Fruit fly (Drosophila melanogaster) whole organism, prepupa: ENCODE data around the gene CG17472.
A peak's percentile ranks its signal among the peaks of the same experiment; 100 is the strongest.

ENCODE experiments used
- Blimp-1 ChIP-seq: fragments of 200-800 bp; sonication (Bioruptor generic); optimal IDR thresholded peaks from 3 replicates; lab custom pipeline; 2017; ENCODE audit warnings: missing biosample characterization, missing genetic modification characterization, mild to moderate bottlenecking, moderate library complexity, missing genetic modification reagents
- CG10631 ChIP-seq: fragments of 200-800 bp; sonication (Bioruptor generic); optimal IDR thresholded peaks from 2 replicates; lab custom pipeline; 2016; ENCODE audit warnings: missing biosample characterization, missing genetic modification characterization
- CG10669 ChIP-seq: fragments of 200-800 bp; sonication (Bioruptor generic); optimal IDR thresholded peaks from 3 replicates; lab custom pipeline; 2018; ENCODE audit warnings: missing biosample characterization, mild to moderate bottlenecking, missing genetic modification characterization, moderate library complexity
- CG11294 ChIP-seq: fragments of 200-800 bp; sonication (Bioruptor generic); IDR thresholded peaks from 2 replicates; pipeline ENCODE4 v1.3.6; 2022; ENCODE audit warnings: missing biosample characterization, missing genetic modification characterization
- CG11762 ChIP-seq: fragments of 200-800 bp; sonication (Bioruptor generic); optimal IDR thresholded peaks from 3 replicates; lab custom pipeline; 2016; ENCODE audit warnings: missing biosample characterization, missing genetic modification characterization; ENCODE audit not compliant: insufficient read depth
- CG11902 ChIP-seq: fragments of 200-800 bp; sonication (Bioruptor generic); optimal IDR thresholded peaks from 3 replicates; lab custom pipeline; 2016; ENCODE audit warnings: missing biosample characterization, missing genetic modification characterization
- CG15336 ChIP-seq: fragments of 200-800 bp; sonication (Bioruptor generic); IDR thresholded peaks from 2 replicates; pipeline ENCODE4 v1.3.6; 2022; ENCODE audit warnings: missing biosample characterization, missing genetic modification characterization
- CG1621 ChIP-seq: fragments of 200-800 bp; sonication (Bioruptor generic); optimal IDR thresholded peaks from 3 replicates; lab custom pipeline; 2018; ENCODE audit warnings: missing biosample characterization, mild to moderate bottlenecking, missing genetic modification characterization
- CG3032 ChIP-seq: fragments of 200-800 bp; optimal IDR thresholded peaks from 2 replicates; lab custom pipeline; 2019; ENCODE audit warnings: missing biosample characterization, mild to moderate bottlenecking, missing genetic modification characterization, moderate library complexity
- CG31627 ChIP-seq: fragments of 200-800 bp; sonication (Bioruptor generic); optimal IDR thresholded peaks from 3 replicates; lab custom pipeline; 2016; ENCODE audit warnings: missing biosample characterization, missing genetic modification characterization
- CG32006 ChIP-seq: fragments of 200-800 bp; sonication (Bioruptor generic); optimal IDR thresholded peaks from 3 replicates; lab custom pipeline; 2017; ENCODE audit warnings: missing biosample characterization, mild to moderate bottlenecking, missing genetic modification characterization
- CG34406 ChIP-seq: fragments of 200-800 bp; sonication (Bioruptor generic); optimal IDR thresholded peaks from 3 replicates; lab custom pipeline; 2016; ENCODE audit warnings: missing biosample characterization, missing genetic modification characterization
- CG6163 ChIP-seq: fragments of 200-800 bp; sonication (Bioruptor generic); IDR thresholded peaks from 3 replicates; pipeline ENCODE4 v1.3.6; 2022; ENCODE audit warnings: missing biosample characterization, missing genetic modification characterization
- CG6808 ChIP-seq: fragments of 200-800 bp; sonication (Bioruptor generic); optimal IDR thresholded peaks from 3 replicates; lab custom pipeline; 2017; ENCODE audit warnings: missing biosample characterization, missing genetic modification characterization, mild to moderate bottlenecking, moderate library complexity, missing genetic modification reagents
- CG6854 ChIP-seq: fragments of 200-800 bp; sonication (Bioruptor generic); optimal IDR thresholded peaks from 2 replicates; lab custom pipeline; 2017; ENCODE audit warnings: missing biosample characterization, mild to moderate bottlenecking, missing genetic modification characterization
- CG8319 ChIP-seq: fragments of 200-800 bp; sonication (Bioruptor generic); optimal IDR thresholded peaks from 3 replicates; lab custom pipeline; 2016; ENCODE audit warnings: missing biosample characterization, missing genetic modification characterization
- CG8632 ChIP-seq: fragments of 200-800 bp; sonication (Bioruptor generic); optimal IDR thresholded peaks from 3 replicates; lab custom pipeline; 2016; ENCODE audit warnings: missing biosample characterization, missing genetic modification characterization
- Eip93F ChIP-seq: fragments of 200-800 bp; sonication (Bioruptor generic); optimal IDR thresholded peaks from 2 replicates; lab custom pipeline; 2016; ENCODE audit warnings: missing biosample characterization, mild to moderate bottlenecking, missing genetic modification characterization
- Ets21C ChIP-seq: fragments of 200-800 bp; sonication (Bioruptor generic); optimal IDR thresholded peaks from 3 replicates; lab custom pipeline; 2016; ENCODE audit warnings: missing biosample characterization, missing genetic modification characterization
- Ets96B ChIP-seq: fragments of 200-800 bp; optimal IDR thresholded peaks from 2 replicates; lab custom pipeline; 2019; ENCODE audit warnings: missing biosample characterization, mild to moderate bottlenecking, missing genetic modification characterization, moderate library complexity
- Gug ChIP-seq: fragments of 200-800 bp; sonication (Bioruptor generic); IDR thresholded peaks from 2 replicates; pipeline ENCODE4 v1.3.6; 2022; ENCODE audit warnings: missing biosample characterization, missing genetic modification characterization
- Hr39 ChIP-seq: fragments of 200-800 bp; sonication (Bioruptor generic); optimal IDR thresholded peaks from 2 replicates; lab custom pipeline; 2016; ENCODE audit warnings: missing biosample characterization, missing genetic modification characterization
- Lpt ChIP-seq: fragments of 200-800 bp; sonication (Bioruptor generic); optimal IDR thresholded peaks from 3 replicates; lab custom pipeline; 2016; ENCODE audit warnings: missing biosample characterization, missing genetic modification characterization
- OdsH ChIP-seq: fragments of 200-800 bp; sonication (Bioruptor generic); optimal IDR thresholded peaks from 3 replicates; lab custom pipeline; 2016; ENCODE audit warnings: missing biosample characterization, missing genetic modification characterization
- Sox102F ChIP-seq: fragments of 200-800 bp; sonication (Bioruptor generic); optimal IDR thresholded peaks from 2 replicates; lab custom pipeline; 2016; ENCODE audit warnings: missing biosample characterization, mild to moderate bottlenecking, missing genetic modification characterization
- Sox14 ChIP-seq: fragments of 200-800 bp; sonication (Bioruptor generic); optimal IDR thresholded peaks from 3 replicates; lab custom pipeline; 2016; ENCODE audit warnings: missing biosample characterization, missing genetic modification characterization
- Sox15 ChIP-seq: fragments of 200-800 bp; sonication (Bioruptor generic); optimal IDR thresholded peaks from 3 replicates; lab custom pipeline; 2016; ENCODE audit warnings: missing biosample characterization, missing genetic modification characterization
- achi ChIP-seq: fragments of 200-800 bp; sonication (Bioruptor generic); optimal IDR thresholded peaks from 3 replicates; lab custom pipeline; 2016; ENCODE audit warnings: missing biosample characterization, missing genetic modification characterization
- acj6 ChIP-seq: fragments of 200-800 bp; sonication (Bioruptor generic); optimal IDR thresholded peaks from 3 replicates; lab custom pipeline; 2016; ENCODE audit warnings: missing biosample characterization, missing genetic modification characterization
- cyc ChIP-seq: fragments of 200-800 bp; sonication (Bioruptor generic); optimal IDR thresholded peaks from 3 replicates; lab custom pipeline; 2016; ENCODE audit warnings: missing biosample characterization, missing genetic modification characterization
- dac ChIP-seq: fragments of 200-800 bp; sonication (Bioruptor generic); optimal IDR thresholded peaks from 2 replicates; lab custom pipeline; 2017; ENCODE audit warnings: missing biosample characterization, mild to moderate bottlenecking, missing genetic modification characterization
- dsx ChIP-seq: fragments of 200-800 bp; optimal IDR thresholded peaks from 3 replicates; lab custom pipeline; 2019; ENCODE audit warnings: missing biosample characterization, mild to moderate bottlenecking, missing genetic modification characterization, moderate library complexity; ENCODE audit not compliant: poor library complexity, severe bottlenecking
- eg ChIP-seq: fragments of 200-800 bp; sonication (Bioruptor generic); IDR thresholded peaks from 3 replicates; pipeline ENCODE4 v1.3.6; 2022; ENCODE audit warnings: missing biosample characterization, missing genetic modification characterization
- esn ChIP-seq: fragments of 200-800 bp; sonication (Bioruptor generic); optimal IDR thresholded peaks from 2 replicates; lab custom pipeline; 2016; ENCODE audit warnings: missing biosample characterization, mild to moderate bottlenecking, missing genetic modification characterization, moderate library complexity
- fd59A ChIP-seq: fragments of 200-800 bp; sonication (Bioruptor generic); optimal IDR thresholded peaks from 2 replicates; lab custom pipeline; 2017; ENCODE audit warnings: missing biosample characterization, mild to moderate bottlenecking, missing genetic modification characterization, missing genetic modification reagents
- fkh ChIP-seq: fragments of 200-800 bp; sonication (Bioruptor generic); optimal IDR thresholded peaks from 3 replicates; lab custom pipeline; 2017; ENCODE audit warnings: missing biosample characterization, mild to moderate bottlenecking, missing genetic modification characterization, moderate library complexity
- lz ChIP-seq: fragments of 200-800 bp; sonication (Bioruptor generic); optimal IDR thresholded peaks from 3 replicates; lab custom pipeline; 2016; ENCODE audit warnings: missing biosample characterization, missing genetic modification characterization
- net ChIP-seq: fragments of 200-800 bp; sonication (Bioruptor generic); optimal IDR thresholded peaks from 3 replicates; lab custom pipeline; 2016; ENCODE audit warnings: missing biosample characterization, missing genetic modification characterization
- salr ChIP-seq, 2 experiments: fragments of 200-800 bp; sonication (Bioruptor generic); optimal IDR thresholded peaks; 3 replicates each; lab custom pipeline; 2016 to 2018; ENCODE audit warnings: missing biosample characterization in 2 of 2, missing genetic modification characterization in 2 of 2, mild to moderate bottlenecking in 1 of 2
- svp ChIP-seq: fragments of 200-800 bp; sonication (Bioruptor generic); peaks from one replicate; lab custom pipeline; 2016; ENCODE audit warnings: missing biosample characterization, missing genetic modification characterization
- topi ChIP-seq: fragments of 200-800 bp; sonication (Bioruptor generic); optimal IDR thresholded peaks from 3 replicates; lab custom pipeline; 2016; ENCODE audit warnings: missing biosample characterization, missing genetic modification characterization
- vri ChIP-seq: fragments of 200-800 bp; sonication (Bioruptor generic); optimal IDR thresholded peaks from 3 replicates; lab custom pipeline; 2016; ENCODE audit warnings: missing biosample characterization, mild to moderate bottlenecking, missing genetic modification characterization

Gene CG17472

dm6 chr2L:20649891-20650290, 15.6 kb downstream of the CG17472 start, which contains the start of gene CG2611:
TSS of gene CG2611 (plus strand) at chr2L:20650189.
- TF ChIP-seq eg (0 out of 3 replicates have a peak, but pooled peaks have one; percentile 30), CG34406 (GFP tag; lab: Kevin White, UChicago) (no peak), Sox14 (GFP tag; lab: Kevin White, UChicago) (peak; percentile 78), CG11902 (GFP tag; lab: Kevin White, UChicago) (peak; percentile 2), svp (GFP tag; lab: Kevin White, UChicago) (peak; percentile 61), topi (GFP tag; lab: Kevin White, UChicago) (peak; percentile 48), CG31627 (GFP tag; lab: Kevin White, UChicago) (peak; percentile 65), Ets96B (peak; percentile 35), Ets21C (no peak), CG15336 (GFP tag; lab: Robert Waterston, UW) (peak; percentile 35; the same call in 1 of the 2 replicates), Hr39 (peak; percentile 62), acj6 (peak; percentile 53), achi (GFP tag; lab: Kevin White, UChicago) (peak; percentile 48), CG3032 (tag; lab: Kevin White, UChicago) (peak; percentile 41), CG10669 (GFP tag; lab: Kevin White, UChicago) (no peak), cyc (GFP tag; lab: Kevin White, UChicago) (peak; percentile 51), OdsH (GFP tag; lab: Kevin White, UChicago) (no peak), esn (peak; percentile 66), lz (peak; percentile 60), fkh (GFP tag; lab: Kevin White, UChicago) (peak; percentile 96), Eip93F (GFP tag; lab: Kevin White, UChicago) (no peak), CG6163 (peak; percentile 59; the same call in 2 of the 3 replicates)

dm6 chr2L:20656110-20656509, 21.8 kb downstream of the CG17472 start, which contains the start of the genes brun and CG2614:
TSS of gene brun (minus strand) at chr2L:20656178.
TSS of gene CG2614 (plus strand) at chr2L:20656426.
- TF ChIP-seq dsx (GFP tag; lab: Kevin White, UChicago) = no peak
- TF ChIP-seq CG15336 (GFP tag; lab: Robert Waterston, UW) = peak; percentile 43; the same call in 1 of the 2 replicates
- no peak for TF ChIP-seq CG10631 (GFP tag; lab: Kevin White, UChicago)
- no peak for TF ChIP-seq CG8319 (GFP tag; lab: Kevin White, UChicago)
- TF ChIP-seq CG3032 (tag; lab: Kevin White, UChicago) = peak; percentile 52
- TF ChIP-seq Hr39 = peak; percentile 79
- no peak for TF ChIP-seq OdsH (GFP tag; lab: Kevin White, UChicago)
- TF ChIP-seq CG6808 (GFP tag; lab: Kevin White, UChicago) = no peak
- peak; percentile 35 for TF ChIP-seq CG11902 (GFP tag; lab: Kevin White, UChicago)
- TF ChIP-seq CG32006 (GFP tag; lab: Kevin White, UChicago) = no peak
- TF ChIP-seq CG11294 = peak; percentile 31; the same call in 1 of the 2 replicates
- TF ChIP-seq eg = 0 out of 3 replicates have a peak, but pooled peaks have one; percentile 36
- peak; percentile 19 for TF ChIP-seq Lpt (GFP tag; lab: Kevin White, UChicago)
- peak; percentile 44; the same call in 1 of the 3 replicates for TF ChIP-seq CG6163
- TF ChIP-seq CG11762 = peak; percentile 26
- TF ChIP-seq CG1621 (tag; lab: Kevin White, UChicago) = no peak
- no peak for TF ChIP-seq Sox102F
- no peak for TF ChIP-seq CG6854 (GFP tag; lab: Kevin White, UChicago)
- TF ChIP-seq dac = no peak
- peak; percentile 67 for TF ChIP-seq esn
- peak; percentile 65 for TF ChIP-seq cyc (GFP tag; lab: Kevin White, UChicago)
- peak; percentile 32; the same call in 1 of the 2 replicates for TF ChIP-seq Gug (GFP tag; lab: Robert Waterston, UW)
- TF ChIP-seq salr (GFP tag; optimal IDR thresholded peaks at IDR 0.05; lab: Kevin White, UChicago) = no peak
- TF ChIP-seq Blimp-1 (GFP tag; lab: Kevin White, UChicago) = no peak
- TF ChIP-seq lz = peak; percentile 76
- no peak for TF ChIP-seq fd59A (GFP tag; lab: Kevin White, UChicago)
- no peak for TF ChIP-seq CG34406 (GFP tag; lab: Kevin White, UChicago)
- no peak for TF ChIP-seq CG8632 (GFP tag; lab: Kevin White, UChicago)
- peak; percentile 49 for TF ChIP-seq Sox15 (GFP tag; lab: Kevin White, UChicago)
- TF ChIP-seq CG31627 (GFP tag; lab: Kevin White, UChicago) = peak; percentile 77
- TF ChIP-seq vri = no peak
- TF ChIP-seq net (GFP tag; lab: Kevin White, UChicago) = no peak
- no peak for TF ChIP-seq achi (GFP tag; lab: Kevin White, UChicago)
- no peak for TF ChIP-seq topi (GFP tag; lab: Kevin White, UChicago)
- TF ChIP-seq, all 60 proteins: peak for 15
